Worm (Caenorhabditis elegans): ENCODE data around the gene T06C12.9.

DNA sequence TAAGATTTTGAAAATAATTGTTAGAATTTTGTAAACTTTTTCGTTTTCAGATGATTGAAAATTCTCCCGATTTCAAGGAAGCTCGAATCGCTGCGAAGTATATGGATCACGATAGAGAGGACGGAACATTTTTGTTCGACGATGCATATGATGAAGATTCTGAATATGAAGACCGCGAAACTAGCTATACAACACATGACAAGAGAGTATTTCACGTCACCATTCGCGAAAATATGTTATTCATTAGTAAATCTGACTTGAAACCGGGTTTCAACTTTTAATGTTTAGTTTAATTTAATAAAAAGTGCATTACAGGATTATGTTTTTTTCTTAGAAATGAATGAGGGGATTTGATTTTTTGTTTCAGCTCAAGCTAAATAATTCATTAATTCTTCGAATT, 15.5 kb downstream of the T06C12.9 start, which contains the start of gene str-57:
- TF ChIP-seq ama-1 (optimal IDR thresholded peaks at IDR 0.05) (no peak), ceh-45 (GFP tag; IDR thresholded peaks at IDR 0.05) (no peak), elt-2 (tag; optimal IDR thresholded peaks at IDR 0.05) (no peak), fkh-10 (GFP tag; optimal IDR thresholded peaks at IDR 0.05) (no peak), rnt-1 (tag; optimal IDR thresholded peaks at IDR 0.05) (no peak), ceh-30 (tag; optimal IDR thresholded peaks at IDR 0.05) (no peak), ceh-34 (tag; optimal IDR thresholded peaks at IDR 0.05) (no peak), nfya-1 (tag; optimal IDR thresholded peaks at IDR 0.05) (no peak), dve-1 (tag; optimal IDR thresholded peaks at IDR 0.05) (no peak), ceh-31 (tag; optimal IDR thresholded peaks at IDR 0.05) (no peak), ttx-3 (tag; optimal IDR thresholded peaks at IDR 0.05) (no peak), pag-3 (tag; optimal IDR thresholded peaks at IDR 0.05; ENCODE audit: borderline replicate concordance) (no peak), ceh-9 (tag; optimal IDR thresholded peaks at IDR 0.05) (no peak), nhr-11 (tag; optimal IDR thresholded peaks at IDR 0.05) (no peak)

Data from whole organism, late embryonic.